Fruit fly (Drosophila melanogaster) whole organism, embryonic: ENCODE results near the gene RpS28b.
A peak's percentile ranks its signal among the peaks of the same experiment; 100 is the strongest.

Source experiments
- Ada2b ChIP-seq: fragments of 200-800 bp; sonication (Bioruptor generic); IDR thresholded peaks from 2 replicates; pipeline ENCODE4 v1.3.6; 2022; ENCODE audit warnings: missing biosample characterization, missing genetic modification characterization
- Aef1 ChIP-seq: fragments of 200-800 bp; sonication (Bioruptor generic); IDR thresholded peaks from 3 replicates; pipeline ENCODE4 v1.3.6; 2022; ENCODE audit warnings: missing biosample characterization, missing genetic modification characterization
- Atf6 ChIP-seq: fragments of 200-800 bp; sonication (Bioruptor generic); IDR thresholded peaks from 2 replicates; pipeline ENCODE4 v1.3.6; 2022; ENCODE audit warnings: missing biosample characterization, missing genetic modification characterization
- Bgb ChIP-seq: fragments of 200-800 bp; sonication (Bioruptor generic); IDR thresholded peaks from 2 replicates; pipeline ENCODE4 v1.3.6; 2022; ENCODE audit warnings: missing biosample characterization, missing genetic modification characterization; ENCODE audit not compliant: partially characterized antibody
- Bteb2 ChIP-seq: fragments of 200-800 bp; sonication (Bioruptor generic); optimal IDR thresholded peaks from 2 replicates; lab custom pipeline; 2016; ENCODE audit warnings: missing biosample characterization, missing genetic modification characterization
- CG10565 ChIP-seq: fragments of 200-800 bp; sonication (Bioruptor generic); optimal IDR thresholded peaks from 3 replicates; lab custom pipeline; 2016; ENCODE audit warnings: missing biosample characterization, mild to moderate bottlenecking, missing genetic modification characterization
- CG12071 ChIP-seq: fragments of 200-800 bp; sonication (Bioruptor generic); optimal IDR thresholded peaks from 3 replicates; lab custom pipeline; 2018; ENCODE audit warnings: missing biosample characterization, mild to moderate bottlenecking, missing genetic modification characterization
- CG12299 ChIP-seq: fragments of 200-800 bp; sonication (Bioruptor generic); optimal IDR thresholded peaks from 2 replicates; lab custom pipeline; 2018; ENCODE audit warnings: missing biosample characterization, mild to moderate bottlenecking, missing genetic modification characterization
- CG12391 ChIP-seq: fragments of 200-800 bp; sonication (Bioruptor generic); optimal IDR thresholded peaks from 3 replicates; lab custom pipeline; 2018; ENCODE audit warnings: missing biosample characterization, mild to moderate bottlenecking, missing genetic modification characterization, moderate library complexity
- CG12659 ChIP-seq: fragments of 200-800 bp; sonication (Bioruptor generic); optimal IDR thresholded peaks from 3 replicates; lab custom pipeline; 2017; ENCODE audit warnings: mild to moderate bottlenecking, missing biosample characterization, missing genetic modification reagents, missing genetic modification characterization
- CG13894 ChIP-seq: fragments of 200-800 bp; sonication (Bioruptor generic); optimal IDR thresholded peaks from 3 replicates; lab custom pipeline; 2018; ENCODE audit warnings: missing biosample characterization, mild to moderate bottlenecking, missing genetic modification characterization, moderate library complexity
- CG15601 ChIP-seq: fragments of 200-800 bp; sonication (Bioruptor generic); optimal IDR thresholded peaks from 3 replicates; lab custom pipeline; 2019; ENCODE audit warnings: missing biosample characterization, mild to moderate bottlenecking, missing genetic modification characterization, moderate library complexity
- CG1647 ChIP-seq: fragments of 200-800 bp; sonication (Bioruptor generic); optimal IDR thresholded peaks from 3 replicates; lab custom pipeline; 2016; ENCODE audit warnings: missing biosample characterization, missing genetic modification characterization
- CG17328 ChIP-seq: fragments of 200-800 bp; sonication (Bioruptor generic); IDR thresholded peaks from 2 replicates; pipeline ENCODE4 v1.3.6; 2022; ENCODE audit warnings: missing biosample characterization, missing genetic modification characterization
- CG18262 ChIP-seq: fragments of 200-800 bp; optimal IDR thresholded peaks from 3 replicates; lab custom pipeline; 2019; ENCODE audit warnings: missing biosample characterization, mild to moderate bottlenecking, missing genetic modification characterization, moderate library complexity
- CG4360 ChIP-seq: fragments of 200-800 bp; sonication (Bioruptor generic); IDR thresholded peaks from 2 replicates; pipeline ENCODE4 v1.3.6; 2022; ENCODE audit warnings: missing biosample characterization, missing genetic modification characterization
- CG6654 ChIP-seq: fragments of 200-800 bp; sonication (Bioruptor generic); optimal IDR thresholded peaks from 2 replicates; lab custom pipeline; 2017; ENCODE audit warnings: missing biosample characterization, mild to moderate bottlenecking, missing genetic modification characterization
- CG6689 ChIP-seq: fragments of 200-800 bp; sonication (Bioruptor generic); IDR thresholded peaks from 2 replicates; pipeline ENCODE4 v1.3.6; 2022; ENCODE audit warnings: missing biosample characterization, missing genetic modification characterization
- CG7357 ChIP-seq: fragments of 200-800 bp; sonication (Bioruptor generic); IDR thresholded peaks from 3 replicates; pipeline ENCODE4 v1.3.6; 2022; ENCODE audit warnings: missing biosample characterization, missing genetic modification characterization
- CG9437 ChIP-seq: fragments of 200-800 bp; sonication (Bioruptor generic); optimal IDR thresholded peaks from 2 replicates; lab custom pipeline; 2018; ENCODE audit warnings: missing biosample characterization, mild to moderate bottlenecking, missing genetic modification characterization
- CTCF ChIP-seq: fragments of 200-800 bp; sonication (Bioruptor generic); optimal IDR thresholded peaks from 2 replicates; lab custom pipeline; 2017; ENCODE audit warnings: missing biosample characterization, mild to moderate bottlenecking, missing genetic modification characterization, moderate library complexity
- CkIIα-i1 ChIP-seq: fragments of 200-800 bp; sonication (Bioruptor generic); IDR thresholded peaks from 2 replicates; pipeline ENCODE4 v1.3.6; 2022; ENCODE audit warnings: missing biosample characterization, missing genetic modification characterization
- Ets65A ChIP-seq: fragments of 200-800 bp; sonication (Bioruptor generic); peaks from one replicate; lab custom pipeline; 2016; ENCODE audit warnings: missing biosample characterization, missing genetic modification characterization
- Fer2 ChIP-seq: fragments of 200-800 bp; sonication (Bioruptor generic); optimal IDR thresholded peaks from 2 replicates; lab custom pipeline; 2018; ENCODE audit warnings: missing biosample characterization, mild to moderate bottlenecking, missing genetic modification characterization, moderate library complexity
- Gsc ChIP-seq: fragments of 200-800 bp; sonication (Bioruptor generic); IDR thresholded peaks from 2 replicates; pipeline ENCODE4 v1.3.6; 2022; ENCODE audit warnings: missing biosample characterization, missing genetic modification characterization
- Hand ChIP-seq: fragments of 200-800 bp; sonication (Bioruptor generic); optimal IDR thresholded peaks from 2 replicates; lab custom pipeline; 2017; ENCODE audit warnings: mild to moderate bottlenecking, missing biosample characterization, missing genetic modification reagents, missing genetic modification characterization
- MESR4 ChIP-seq: fragments of 200-800 bp; sonication (Bioruptor generic); optimal IDR thresholded peaks from 2 replicates; lab custom pipeline; 2018; ENCODE audit warnings: missing biosample characterization, mild to moderate bottlenecking, missing genetic modification characterization, moderate library complexity
- Oaz ChIP-seq: fragments of 200-800 bp; sonication (Bioruptor generic); IDR thresholded peaks from 2 replicates; pipeline ENCODE4 v1.3.6; 2022; ENCODE audit warnings: missing biosample characterization, missing genetic modification characterization
- Six4 ChIP-seq: fragments of 200-800 bp; sonication (Bioruptor generic); optimal IDR thresholded peaks from 2 replicates; lab custom pipeline; 2016; ENCODE audit warnings: missing biosample characterization, missing genetic modification characterization
- Spps ChIP-seq: fragments of 200-800 bp; sonication (Bioruptor generic); optimal IDR thresholded peaks from 2 replicates; lab custom pipeline; 2018; ENCODE audit warnings: missing biosample characterization, mild to moderate bottlenecking, missing genetic modification characterization
- Tbp ChIP-seq: fragments of >200 bp; optimal IDR thresholded peaks from 2 replicates; lab custom pipeline; 2018; ENCODE audit warnings: missing biosample characterization, missing genetic modification characterization
- Trl ChIP-seq, 3 experiments: fragments of >200 bp in 2 of 3; fragments of 200-800 bp in 1 of 3; sonication (Bioruptor generic) in 1 of 3; optimal IDR thresholded peaks; 2 replicates in 1 of 3; 3 replicates in 2 of 3; lab custom pipeline; 2016 to 2017; ENCODE audit warnings: missing biosample characterization in 1 of 3, missing genetic modification characterization in 1 of 3
- cad ChIP-seq: fragments of >200 bp; optimal IDR thresholded peaks from 2 replicates; lab custom pipeline; 2017; ENCODE audit warnings: missing biosample characterization, missing genetic modification characterization
- cas ChIP-seq: fragments of 200-800 bp; sonication (Bioruptor generic); IDR thresholded peaks from 2 replicates; pipeline ENCODE4 v1.3.6; 2022; ENCODE audit warnings: missing biosample characterization, missing genetic modification characterization
- croc ChIP-seq: fragments of 200-800 bp; sonication (Bioruptor generic); conservative IDR thresholded peaks from 3 replicates; pipeline ENCODE4 v1.3.6; 2022; ENCODE audit warnings: missing biosample characterization, missing genetic modification characterization
- dan ChIP-seq: fragments of 200-800 bp; sonication (Bioruptor generic); IDR thresholded peaks from 2 replicates; pipeline ENCODE4 v1.3.6; 2022; ENCODE audit warnings: missing biosample characterization, missing genetic modification characterization
- dati ChIP-seq: fragments of 200-800 bp; sonication (Bioruptor generic); IDR thresholded peaks from 2 replicates; pipeline ENCODE4 v1.3.6; 2022; ENCODE audit warnings: missing biosample characterization, missing genetic modification characterization
- dm ChIP-seq: fragments of 200-800 bp; sonication (Bioruptor generic); optimal IDR thresholded peaks from 3 replicates; lab custom pipeline; 2016; ENCODE audit warnings: missing biosample characterization, missing genetic modification characterization
- ham ChIP-seq: fragments of 200-800 bp; sonication (Bioruptor generic); IDR thresholded peaks from 2 replicates; pipeline ENCODE4 v1.3.6; 2022; ENCODE audit warnings: missing biosample characterization, missing genetic modification characterization
- hb ChIP-seq: fragments of 200-800 bp; sonication (Bioruptor generic); IDR thresholded peaks from 3 replicates; pipeline ENCODE4 v1.3.6; 2022; ENCODE audit warnings: missing biosample characterization, missing genetic modification characterization; ENCODE audit not compliant: partially characterized antibody
- hbn ChIP-seq: fragments of 200-800 bp; sonication (Bioruptor generic); IDR thresholded peaks from 2 replicates; pipeline ENCODE4 v1.3.6; 2022; ENCODE audit warnings: missing biosample characterization, missing genetic modification characterization; ENCODE audit not compliant: partially characterized antibody
- her ChIP-seq: fragments of 200-800 bp; sonication (Bioruptor generic); optimal IDR thresholded peaks from 2 replicates; lab custom pipeline; 2016; ENCODE audit warnings: missing biosample characterization, missing genetic modification characterization
- otp ChIP-seq: fragments of 200-800 bp; sonication (Bioruptor generic); IDR thresholded peaks from 3 replicates; pipeline ENCODE4, ENCODE4 v1.3.6; 2022; ENCODE audit warnings: missing biosample characterization, missing genetic modification characterization
- peb ChIP-seq: fragments of 200-800 bp; sonication (Bioruptor generic); IDR thresholded peaks from 2 replicates; pipeline ENCODE4 v1.3.6; 2022; ENCODE audit warnings: missing biosample characterization, missing genetic modification characterization
- ro ChIP-seq: fragments of 200-800 bp; sonication (Bioruptor generic); IDR thresholded peaks from 2 replicates; pipeline ENCODE4 v1.3.6; 2022; ENCODE audit warnings: missing biosample characterization, missing genetic modification characterization
- row ChIP-seq: fragments of 200-800 bp; sonication (Bioruptor generic); IDR thresholded peaks from 3 replicates; pipeline ENCODE4 v1.3.6; 2022; ENCODE audit warnings: missing biosample characterization, missing genetic modification characterization
- scrt ChIP-seq: fragments of 200-800 bp; sonication (Bioruptor generic); optimal IDR thresholded peaks from 2 replicates; lab custom pipeline; 2018; ENCODE audit warnings: missing biosample characterization, mild to moderate bottlenecking, missing genetic modification characterization, moderate library complexity
- slou ChIP-seq: fragments of 200-800 bp; sonication (Bioruptor generic); optimal IDR thresholded peaks from 3 replicates; lab custom pipeline; 2016; ENCODE audit warnings: missing biosample characterization, missing genetic modification characterization
- yki ChIP-seq: fragments of >200 bp; optimal IDR thresholded peaks from 3 replicates; lab custom pipeline; 2018
- z ChIP-seq: fragments of 200-800 bp; sonication (Bioruptor generic); IDR thresholded peaks from 3 replicates; pipeline ENCODE4 v1.3.6; 2022; ENCODE audit warnings: missing biosample characterization, missing genetic modification characterization
- zen2 ChIP-seq: fragments of 200-800 bp; sonication (Bioruptor generic); IDR thresholded peaks from 3 replicates; pipeline ENCODE4 v1.3.6; 2022; ENCODE audit warnings: missing biosample characterization, missing genetic modification characterization; ENCODE audit not compliant: partially characterized antibody

The RpS28b gene

DNA sequence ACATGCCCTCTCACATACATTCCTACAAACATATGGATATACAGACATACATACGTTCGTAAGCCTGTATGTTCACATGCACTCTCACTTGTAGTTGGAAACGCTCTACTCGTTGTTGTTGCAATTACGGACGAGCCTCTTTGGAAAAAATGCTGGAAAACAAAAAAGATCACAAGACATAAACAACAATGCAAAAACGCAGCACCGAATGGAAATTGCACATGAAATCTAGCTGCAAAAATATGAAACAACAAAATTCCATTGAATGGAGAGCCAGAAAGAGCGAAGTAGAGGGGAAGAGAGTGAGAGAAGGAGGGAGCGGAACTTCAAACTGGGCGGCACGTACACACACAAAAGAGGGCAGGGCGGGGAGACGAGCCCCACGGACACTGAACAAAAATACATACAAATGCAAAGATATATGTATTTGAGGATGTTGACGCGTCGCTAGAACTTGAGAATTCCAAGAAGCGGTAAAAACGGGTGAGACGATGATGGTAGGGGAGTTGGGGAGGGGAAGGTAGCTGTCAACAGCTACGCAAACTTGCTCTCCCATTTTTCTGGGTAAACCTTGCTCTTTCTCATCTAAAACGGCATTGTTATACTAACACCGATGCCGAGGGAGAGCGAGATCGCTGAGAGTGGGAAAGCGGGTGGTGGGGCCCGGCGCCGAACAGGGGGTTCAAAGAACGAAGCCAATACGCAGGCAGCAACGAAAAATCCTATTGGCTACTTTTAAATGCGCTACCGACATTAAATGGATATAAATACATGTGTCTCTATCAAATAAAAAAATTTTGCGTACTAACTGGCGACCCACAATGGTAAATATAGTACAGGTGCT lies 29.9 kb downstream of the RpS28b start (continued):
- TF ChIP-seq slou (GFP tag; lab: Kevin White, UChicago) = peak; percentile 22
- no peak for TF ChIP-seq cas
- no peak for TF ChIP-seq CG12299 (tag; lab: Kevin White, UChicago)
- TF ChIP-seq CG1647 (GFP tag; lab: Kevin White, UChicago) = no peak
- no peak for TF ChIP-seq CG17328 (GFP tag; lab: Robert Waterston, UW)
- no peak for TF ChIP-seq CG12659 (GFP tag; lab: Kevin White, UChicago)
- no peak for TF ChIP-seq dan (GFP tag; lab: Robert Waterston, UW)
- no peak for TF ChIP-seq CG18262 (tag; lab: Kevin White, UChicago)
- no peak for TF ChIP-seq CG10565 (GFP tag; lab: Kevin White, UChicago)
- TF ChIP-seq Six4 = no peak
- no peak for TF ChIP-seq hb (GFP tag; lab: Robert Waterston, UW)
- TF ChIP-seq CkIIα-i1 (GFP tag; lab: Robert Waterston, UW) = no peak
- no peak for TF ChIP-seq ro
- no peak for TF ChIP-seq dm (GFP tag; lab: Kevin White, UChicago)
- TF ChIP-seq CG15601 (tag; lab: Kevin White, UChicago) = no peak
- TF ChIP-seq CG9437 (GFP tag; lab: Kevin White, UChicago) = no peak
- no peak for TF ChIP-seq MESR4 (GFP tag; lab: Kevin White, UChicago)
- no peak for TF ChIP-seq yki (lab: Kevin White, UChicago)
- no peak for TF ChIP-seq Atf6
- TF ChIP-seq scrt (GFP tag; lab: Kevin White, UChicago) = no peak
- no peak for TF ChIP-seq CG7357 (GFP tag; lab: Robert Waterston, UW)
- peak; percentile 2 for TF ChIP-seq CG12071
- TF ChIP-seq Tbp (GFP tag; lab: Kevin White, UChicago) = no peak
- no peak for TF ChIP-seq Spps (tag; lab: Kevin White, UChicago)
- TF ChIP-seq CG6689 (GFP tag; lab: Robert Waterston, UW) = peak; percentile 54
- no peak for TF ChIP-seq otp (GFP tag; lab: Robert Waterston, UW)
- peak; percentile 79 for TF ChIP-seq z
- peak; percentile 6 for TF ChIP-seq CG6654 (GFP tag; lab: Kevin White, UChicago)
- no peak for TF ChIP-seq CTCF (GFP tag; lab: Kevin White, UChicago)
- no peak for TF ChIP-seq Gsc (GFP tag; lab: Robert Waterston, UW)
- TF ChIP-seq Aef1 = no peak; the same call in 2 of the 3 replicates
- TF ChIP-seq CG4360 (GFP tag; lab: Robert Waterston, UW) = no peak
- no peak for TF ChIP-seq zen2 (GFP tag; lab: Robert Waterston, UW)
- TF ChIP-seq Ets65A = peak; percentile 6
- no peak for TF ChIP-seq CG12391 (tag; lab: Kevin White, UChicago)
- TF ChIP-seq Bteb2 (GFP tag; lab: Kevin White, UChicago) = no peak
- TF ChIP-seq Bgb (GFP tag; lab: Robert Waterston, UW) = peak; percentile 48; the same call in 1 of the 2 replicates
- TF ChIP-seq Fer2 (tag; lab: Kevin White, UChicago) = no peak
- peak; percentile 84 for TF ChIP-seq CG13894 (tag; lab: Kevin White, UChicago)
- TF ChIP-seq Ada2b (GFP tag; lab: Robert Waterston, UW) = 0 out of 2 replicates have a peak, but pooled peaks have one; percentile 17
- 0 out of 2 replicates have a peak, but pooled peaks have one; percentile 42 for TF ChIP-seq Oaz (GFP tag; lab: Robert Waterston, UW)
- peak; percentile 12 for TF ChIP-seq Hand (GFP tag; lab: Kevin White, UChicago)
- no peak for TF ChIP-seq dati (GFP tag; lab: Robert Waterston, UW)
- peak; percentile 69 to 91 for TF ChIP-seq Trl (optimal IDR thresholded peaks at IDR 0.05; lab: Kevin White, UChicago)
- TF ChIP-seq Trl (GFP tag; optimal IDR thresholded peaks at IDR 0.05; lab: Kevin White, UChicago) = no peak
- TF ChIP-seq croc (GFP tag; lab: Robert Waterston, UW) = peak; percentile 22; the same call in 1 of the 3 replicates
- TF ChIP-seq ham (GFP tag; lab: Robert Waterston, UW) = no peak
- TF ChIP-seq row (GFP tag; lab: Robert Waterston, UW) = peak; percentile 90
- TF ChIP-seq hbn (GFP tag; lab: Robert Waterston, UW) = no peak
- no peak for TF ChIP-seq her (GFP tag; lab: Kevin White, UChicago)
- TF ChIP-seq cad (GFP tag; lab: Kevin White, UChicago) = no peak
- no peak for TF ChIP-seq peb (GFP tag; lab: Robert Waterston, UW)
